Worm (Caenorhabditis elegans): ENCODE data around the gene rig-1.

DNA sequence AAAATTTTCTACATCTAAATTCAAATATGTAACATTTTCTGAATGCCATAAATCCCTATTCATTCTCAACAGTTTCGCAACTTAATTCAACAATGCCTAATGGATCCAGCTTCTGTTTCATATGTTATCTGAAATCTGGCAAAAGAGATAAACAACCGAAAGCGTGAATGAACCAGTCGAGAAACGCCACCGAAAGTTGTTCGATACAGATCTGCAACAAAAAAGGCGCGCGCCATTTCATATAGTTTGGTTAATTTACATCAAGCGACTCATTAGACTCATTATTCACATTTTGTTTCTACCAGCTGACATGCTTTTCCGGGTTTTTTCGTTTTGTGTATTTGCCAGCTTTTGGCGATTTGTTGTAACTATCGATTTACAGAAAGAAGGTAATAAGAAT lies 21.2 kb downstream of the rig-1 start, which contains the start of gene K09E2.1:
- TF ChIP-seq ztf-29 (GFP tag; IDR thresholded peaks at IDR 0.05) (no peak), klf-2 (GFP tag; conservative IDR thresholded peaks at IDR 0.05) (no peak), ztf-23 (GFP tag; IDR thresholded peaks at IDR 0.05) (no peak), tab-1 (GFP tag; IDR thresholded peaks at IDR 0.05) (no peak), cog-1 (tag; optimal IDR thresholded peaks at IDR 0.05) (no peak)

Data from whole organism, midembryonic.